Fruit fly (Drosophila melanogaster) whole organism, pupa: ENCODE measurements around the gene Mf.

Experiments used
- CG13204 ChIP-seq: fragments of 200-800 bp; sonication (Bioruptor generic); optimal IDR thresholded peaks from 2 replicates; lab custom pipeline; 2018; ENCODE audit warnings: missing biosample characterization, mild to moderate bottlenecking, missing genetic modification characterization, moderate library complexity
- CG32121 ChIP-seq: fragments of 200-800 bp; sonication (Bioruptor generic); IDR thresholded peaks from 2 replicates; pipeline ENCODE4 v1.3.6; 2022; ENCODE audit warnings: missing biosample characterization, missing genetic modification characterization
- CG34367 ChIP-seq: fragments of 200-800 bp; sonication (Bioruptor generic); optimal IDR thresholded peaks from 2 replicates; lab custom pipeline; 2018; ENCODE audit warnings: missing biosample characterization, mild to moderate bottlenecking, missing genetic modification characterization
- CG4496 ChIP-seq: fragments of 200-800 bp; sonication (Bioruptor generic); IDR thresholded peaks from 3 replicates; pipeline ENCODE4 v1.3.6; 2022; ENCODE audit warnings: missing biosample characterization, missing genetic modification characterization
- CG8159 ChIP-seq: fragments of 200-800 bp; sonication (Bioruptor generic); optimal IDR thresholded peaks from 3 replicates; lab custom pipeline; 2018; ENCODE audit warnings: missing biosample characterization, mild to moderate bottlenecking, missing genetic modification characterization, moderate library complexity
- CG8301 ChIP-seq: fragments of 200-800 bp; sonication (Bioruptor generic); optimal IDR thresholded peaks from 2 replicates; lab custom pipeline; 2018; ENCODE audit warnings: missing biosample characterization, mild to moderate bottlenecking, missing genetic modification characterization
- EcR ChIP-seq: fragments of 200-800 bp; sonication (Bioruptor generic); optimal IDR thresholded peaks from 3 replicates; lab custom pipeline; 2019; ENCODE audit warnings: missing biosample characterization, missing genetic modification characterization, mild to moderate bottlenecking, moderate library complexity, missing genetic modification reagents
- Ets98B ChIP-seq: fragments of 200-800 bp; sonication (Bioruptor generic); IDR thresholded peaks from 2 replicates; pipeline ENCODE4 v1.3.6; 2022; ENCODE audit warnings: missing biosample characterization, missing genetic modification characterization
- Pif1A ChIP-seq: fragments of 200-800 bp; sonication (Bioruptor generic); optimal IDR thresholded peaks from 3 replicates; lab custom pipeline; 2016; ENCODE audit warnings: missing biosample characterization, missing genetic modification characterization
- Pif1B ChIP-seq: fragments of 200-800 bp; sonication (Bioruptor generic); optimal IDR thresholded peaks from 3 replicates; lab custom pipeline; 2016; ENCODE audit warnings: missing biosample characterization, missing genetic modification characterization
- Snoo ChIP-seq: fragments of 200-800 bp; sonication (Bioruptor generic); optimal IDR thresholded peaks from 3 replicates; lab custom pipeline; 2017; ENCODE audit warnings: missing biosample characterization, mild to moderate bottlenecking, missing genetic modification characterization, inconsistent platforms
- gl ChIP-seq: fragments of 200-800 bp; sonication (Bioruptor generic); optimal IDR thresholded peaks from 2 replicates; lab custom pipeline; 2018; ENCODE audit warnings: missing biosample characterization, mild to moderate bottlenecking, missing genetic modification characterization

DNA sequence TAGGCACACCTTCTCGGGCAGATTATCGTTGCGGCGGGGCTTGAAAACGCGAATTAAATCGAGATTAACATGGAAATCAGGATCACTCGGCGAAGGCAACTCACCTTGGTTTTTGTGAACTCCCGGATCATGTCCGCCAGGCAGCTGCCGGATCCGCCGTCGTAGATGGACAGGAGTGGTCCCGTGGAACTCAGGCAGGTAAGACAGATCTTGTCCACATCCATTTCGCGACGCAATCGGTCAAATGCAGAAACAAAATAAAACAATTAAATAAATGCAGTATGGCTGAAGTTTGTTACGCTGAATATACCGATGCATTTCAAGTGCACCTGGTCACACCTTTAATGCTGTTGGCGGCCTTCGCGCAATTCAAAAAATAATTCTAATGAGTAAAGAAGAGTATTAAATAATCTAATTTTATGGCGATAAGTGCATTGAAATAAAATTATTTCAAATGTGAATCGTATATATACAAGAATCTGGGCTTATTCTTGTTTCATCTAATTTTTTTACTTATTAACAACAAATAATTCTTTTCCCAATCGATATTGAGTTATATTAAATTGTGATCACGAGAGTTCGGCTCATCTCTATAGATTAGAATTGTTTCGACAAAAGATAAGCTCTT is 32.2 kb upstream of the Mf start, which contains the start of the genes CG6654 and CG4210:
- TF ChIP-seq EcR (no peak), Pif1B (GFP tag; lab: Kevin White, UChicago) (no peak), CG32121 (GFP tag; lab: Robert Waterston, UW) (no peak), CG4496 (GFP tag; lab: Robert Waterston, UW) (no peak), CG13204 (GFP tag; lab: Kevin White, UChicago) (no peak), gl (tag; lab: Kevin White, UChicago) (no peak), CG8159 (tag; lab: Kevin White, UChicago) (no peak), Pif1A (GFP tag; lab: Kevin White, UChicago) (no peak), Snoo (tag; lab: Kevin White, UChicago) (no peak), Ets98B (GFP tag; lab: Robert Waterston, UW) (no peak), CG8301 (no peak), CG34367 (tag; lab: Kevin White, UChicago) (no peak)
